Comparison of ENCODE assay signal across 1 fruit fly cellular context in genomic region chr3L:270760-271500, dm6.
A peak's percentile ranks its signal among the peaks of the same experiment; 100 is the strongest.
TF ChIP-seq lines count a peak whose summit lies in the region.

miple2 (plus strand) TSS chr3L:271200.

TF ChIP-seq in whole organism, embryonic, 481 proteins besides CTCF, POLR2A, EP300 and RAD21 (continued from another document and continues in another):
- TF ChIP-seq ase (GFP tag; IDR thresholded peaks at IDR 0.05; lab: Robert Waterston, UW) (no peak), CG12219 (GFP tag; optimal IDR thresholded peaks at IDR 0.05; lab: Kevin White, UChicago) (no peak), slou (GFP tag; optimal IDR thresholded peaks at IDR 0.05; lab: Kevin White, UChicago) (no peak), Scr (GFP tag; IDR thresholded peaks at IDR 0.05; lab: Robert Waterston, UW; ENCODE audit: partially characterized antibody) (no peak), B-H1 (GFP tag; IDR thresholded peaks at IDR 0.05; lab: Robert Waterston, UW) (no peak), sens (GFP tag; lab: Kevin White, UChicago) (peak; percentile 84), bab2 (GFP tag; optimal IDR thresholded peaks at IDR 0.05; lab: Kevin White, UChicago) (no peak), YL-1 (GFP tag; optimal IDR thresholded peaks at IDR 0.05; lab: Kevin White, UChicago) (peak; percentile 4), CG8478 (optimal IDR thresholded peaks at IDR 0.05; lab: Kevin White, UChicago) (no peak), nau (GFP tag; optimal IDR thresholded peaks at IDR 0.05; lab: Kevin White, UChicago) (no peak), ranshi (GFP tag; IDR thresholded peaks at IDR 0.05; lab: Robert Waterston, UW) (no peak), NC2α (GFP tag; optimal IDR thresholded peaks at IDR 0.05; lab: Kevin White, UChicago) (no peak), CG1792 (GFP tag; optimal IDR thresholded peaks at IDR 0.05; lab: Kevin White, UChicago) (peak; percentile 40), ewg (GFP tag; optimal IDR thresholded peaks at IDR 0.05; lab: Kevin White, UChicago) (no peak), CG8359 (GFP tag; optimal IDR thresholded peaks at IDR 0.05; lab: Kevin White, UChicago; ENCODE audit: borderline replicate concordance) (no peak), Fer1 (GFP tag; optimal IDR thresholded peaks at IDR 0.05; lab: Kevin White, UChicago) (peak; percentile 56), CG1603 (tag; optimal IDR thresholded peaks at IDR 0.05; lab: Kevin White, UChicago) (peak; percentile 8), sug (tag; optimal IDR thresholded peaks at IDR 0.05; lab: Kevin White, UChicago) (peak; percentile 37), dan (GFP tag; IDR thresholded peaks at IDR 0.05; lab: Robert Waterston, UW) (no peak), vvl (GFP tag; IDR thresholded peaks at IDR 0.05; lab: Robert Waterston, UW) (no peak), vfl (GFP tag; optimal IDR thresholded peaks at IDR 0.05; lab: Kevin White, UChicago) (no peak), Usf (GFP tag; optimal IDR thresholded peaks at IDR 0.05; lab: Kevin White, UChicago) (no peak), CG4282 (GFP tag; optimal IDR thresholded peaks at IDR 0.05; lab: Kevin White, UChicago) (no peak), CG17912 (GFP tag; optimal IDR thresholded peaks at IDR 0.05; lab: Kevin White, UChicago) (peak; percentile 55), dysf (GFP tag; IDR thresholded peaks at IDR 0.05; lab: Robert Waterston, UW) (no peak), org-1 (GFP tag; optimal IDR thresholded peaks at IDR 0.05; lab: Kevin White, UChicago) (peak; percentile 54), gfzf (GFP tag; optimal IDR thresholded peaks at IDR 0.05; lab: Kevin White, UChicago) (no peak), H2.0 (GFP tag; IDR thresholded peaks at IDR 0.05; lab: Robert Waterston, UW) (no peak), pfk (GFP tag; optimal IDR thresholded peaks at IDR 0.05; lab: Kevin White, UChicago) (peak; percentile 66), ara (GFP tag; IDR thresholded peaks at IDR 0.05; lab: Robert Waterston, UW) (peak; percentile 53; the same call in 1 of the 2 replicates), CG9215 (GFP tag; IDR thresholded peaks at IDR 0.05; lab: Robert Waterston, UW) (no peak), BtbVII (GFP tag; optimal IDR thresholded peaks at IDR 0.05; lab: Kevin White, UChicago) (peak; percentile 35), Dll (GFP tag; IDR thresholded peaks at IDR 0.05; lab: Robert Waterston, UW; ENCODE audit: partially characterized antibody) (no peak), trh (GFP tag; optimal IDR thresholded peaks at IDR 0.05; lab: Kevin White, UChicago) (peak; percentile 12), Hsf (GFP tag; optimal IDR thresholded peaks at IDR 0.05; lab: Kevin White, UChicago) (peak; percentile 50), CG6654 (GFP tag; optimal IDR thresholded peaks at IDR 0.05; lab: Kevin White, UChicago) (no peak), CG31388 (GFP tag; optimal IDR thresholded peaks at IDR 0.05; lab: Kevin White, UChicago) (no peak), Dp (GFP tag; optimal IDR thresholded peaks at IDR 0.05; lab: Kevin White, UChicago) (no peak), Gug (GFP tag; IDR thresholded peaks at IDR 0.05; lab: Robert Waterston, UW) (no peak), PHDP (tag; optimal IDR thresholded peaks at IDR 0.05; lab: Kevin White, UChicago) (peak; percentile 53), wor (GFP tag; IDR thresholded peaks at IDR 0.05; lab: Robert Waterston, UW) (no peak), CG15011 (GFP tag; optimal IDR thresholded peaks at IDR 0.05; lab: Kevin White, UChicago) (peak; percentile 37), amos (GFP tag; IDR thresholded peaks at IDR 0.05; lab: Robert Waterston, UW; ENCODE audit: partially characterized antibody) (no peak; the same call in 1 of the 2 replicates), CG3847 (GFP tag; IDR thresholded peaks at IDR 0.05; lab: Robert Waterston, UW) (no peak), hb (GFP tag; IDR thresholded peaks at IDR 0.05; lab: Robert Waterston, UW; ENCODE audit: partially characterized antibody) (no peak), CG14441 (GFP tag; IDR thresholded peaks at IDR 0.05; lab: Robert Waterston, UW) (0 out of 2 replicates have a peak, but pooled peaks have one; percentile 14), CG17361 (GFP tag; IDR thresholded peaks at IDR 0.05; lab: Robert Waterston, UW) (peak; percentile 71; the same call in 2 of the 3 replicates), tx (GFP tag; optimal IDR thresholded peaks at IDR 0.05; lab: Kevin White, UChicago) (peak; percentile 24), Sox100B (GFP tag; optimal IDR thresholded peaks at IDR 0.05; lab: Kevin White, UChicago) (no peak), CG1832 (GFP tag; optimal IDR thresholded peaks at IDR 0.05; lab: Kevin White, UChicago) (no peak), Xrp1 (GFP tag; IDR thresholded peaks at IDR 0.05; lab: Robert Waterston, UW) (peak; percentile 60), NK7.1 (GFP tag; optimal IDR thresholded peaks at IDR 0.05; lab: Kevin White, UChicago) (no peak), Rx (GFP tag; IDR thresholded peaks at IDR 0.05; lab: Robert Waterston, UW) (no peak), Poxn (GFP tag; IDR thresholded peaks at IDR 0.05; lab: Robert Waterston, UW) (no peak), CG32767 (GFP tag; IDR thresholded peaks at IDR 0.05; lab: Robert Waterston, UW) (peak; percentile 88), Spps (tag; optimal IDR thresholded peaks at IDR 0.05; lab: Kevin White, UChicago) (peak; percentile 6), cg (GFP tag; optimal IDR thresholded peaks at IDR 0.05; lab: Kevin White, UChicago) (peak; percentile 91), grau (tag; optimal IDR thresholded peaks at IDR 0.05; lab: Kevin White, UChicago) (peak; percentile 41), HLH4C (GFP tag; IDR thresholded peaks at IDR 0.05; lab: Robert Waterston, UW; ENCODE audit: partially characterized antibody) (no peak), CG10267 (tag; optimal IDR thresholded peaks at IDR 0.05; lab: Kevin White, UChicago) (peak; percentile 15), CG6854 (GFP tag; optimal IDR thresholded peaks at IDR 0.05; lab: Kevin White, UChicago) (peak; percentile 31), CG1024 (GFP tag; IDR thresholded peaks at IDR 0.05; lab: Robert Waterston, UW) (0 out of 2 replicates have a peak, but pooled peaks have one; percentile 26), gcm2 (GFP tag; optimal IDR thresholded peaks at IDR 0.05; lab: Kevin White, UChicago) (peak; percentile 4), her (GFP tag; optimal IDR thresholded peaks at IDR 0.05; lab: Kevin White, UChicago) (no peak), CG4820 (GFP tag; optimal IDR thresholded peaks at IDR 0.05; lab: Kevin White, UChicago) (peak; percentile 38), Hey (tag; optimal IDR thresholded peaks at IDR 0.05; lab: Kevin White, UChicago) (peak; percentile 23), Ssrp (tag; optimal IDR thresholded peaks at IDR 0.05; lab: Kevin White, UChicago) (peak; percentile 35), CHES-1-like (GFP tag; optimal IDR thresholded peaks at IDR 0.05; lab: Kevin White, UChicago) (peak; percentile 6), odd (GFP tag; optimal IDR thresholded peaks at IDR 0.05; lab: Kevin White, UChicago) (peak; percentile 54), CG6813 (GFP tag; optimal IDR thresholded peaks at IDR 0.05; lab: Kevin White, UChicago) (peak; percentile 65), stwl (tag; optimal IDR thresholded peaks at IDR 0.05; lab: Kevin White, UChicago) (no peak), CG11398 (GFP tag; optimal IDR thresholded peaks at IDR 0.05; lab: Kevin White, UChicago) (peak; percentile 71), CG31224 (GFP tag; IDR thresholded peaks at IDR 0.05; lab: Robert Waterston, UW) (no peak), CG12299 (tag; optimal IDR thresholded peaks at IDR 0.05; lab: Kevin White, UChicago) (peak; percentile 5), exex (tag; optimal IDR thresholded peaks at IDR 0.05; lab: Kevin White, UChicago) (peak; percentile 65), pzg (GFP tag; optimal IDR thresholded peaks at IDR 0.05; lab: Kevin White, UChicago) (no peak), Bteb2 (GFP tag; optimal IDR thresholded peaks at IDR 0.05; lab: Kevin White, UChicago) (peak; percentile 38), so (GFP tag; IDR thresholded peaks at IDR 0.05; lab: Robert Waterston, UW) (no peak), Sry-δ (GFP tag; optimal IDR thresholded peaks at IDR 0.05; lab: Kevin White, UChicago) (no peak), MBD-R2 (GFP tag; IDR thresholded peaks at IDR 0.05; lab: Robert Waterston, UW) (no peak), CG9932 (GFP tag; IDR thresholded peaks at IDR 0.05; lab: Robert Waterston, UW) (no peak), CG14667 (GFP tag; IDR thresholded peaks at IDR 0.05; lab: Robert Waterston, UW) (no peak), jing (GFP tag; optimal IDR thresholded peaks at IDR 0.05; lab: Kevin White, UChicago) (no peak), CG6272 (GFP tag; IDR thresholded peaks at IDR 0.05; lab: Robert Waterston, UW) (no peak), peb (GFP tag; IDR thresholded peaks at IDR 0.05; lab: Robert Waterston, UW) (no peak), CG34422 (GFP tag; IDR thresholded peaks at IDR 0.05; lab: Robert Waterston, UW) (no peak), ab (GFP tag; optimal IDR thresholded peaks at IDR 0.05; lab: Kevin White, UChicago) (no peak), Mrtf (GFP tag; IDR thresholded peaks at IDR 0.05; lab: Robert Waterston, UW) (no peak), Sry-β (GFP tag; optimal IDR thresholded peaks at IDR 0.05; lab: Kevin White, UChicago) (peak; percentile 44), Atf3 (GFP tag; optimal IDR thresholded peaks at IDR 0.05; lab: Kevin White, UChicago) (no peak), D19B (GFP tag; optimal IDR thresholded peaks at IDR 0.05; lab: Kevin White, UChicago) (peak; percentile 4), CG8281 (tag; optimal IDR thresholded peaks at IDR 0.05; lab: Kevin White, UChicago) (peak; percentile 15), CG4730 (GFP tag; IDR thresholded peaks at IDR 0.05; lab: Robert Waterston, UW) (no peak), emc (GFP tag; optimal IDR thresholded peaks at IDR 0.05; lab: Kevin White, UChicago) (no peak), CG3838 (GFP tag; optimal IDR thresholded peaks at IDR 0.05; lab: Kevin White, UChicago) (no peak), CG15514 (GFP tag; optimal IDR thresholded peaks at IDR 0.05; lab: Kevin White, UChicago) (no peak), Atf6 (GFP tag; IDR thresholded peaks at IDR 0.05; lab: Robert Waterston, UW) (peak; percentile 10; the same call in 1 of the 2 replicates), prd (optimal IDR thresholded peaks at IDR 0.05; lab: Kevin White, UChicago) (no peak), prd (GFP tag; IDR thresholded peaks at IDR 0.05; lab: Robert Waterston, UW) (peak; percentile 44; the same call in 1 of the 3 replicates), seq (GFP tag; IDR thresholded peaks at IDR 0.05; lab: Robert Waterston, UW) (no peak), klu (GFP tag; IDR thresholded peaks at IDR 0.05; lab: Robert Waterston, UW) (no peak), eve (GFP tag; optimal IDR thresholded peaks at IDR 0.05; lab: Kevin White, UChicago) (no peak), CG18262 (tag; optimal IDR thresholded peaks at IDR 0.05; lab: Kevin White, UChicago) (peak; percentile 73), CG3726 (GFP tag; IDR thresholded peaks at IDR 0.05; lab: Robert Waterston, UW) (no peak), Ravus (GFP tag; IDR thresholded peaks at IDR 0.05; lab: Robert Waterston, UW) (no peak), CG11696 (GFP tag; IDR thresholded peaks at IDR 0.05; lab: Robert Waterston, UW) (no peak), Dad (GFP tag; optimal IDR thresholded peaks at IDR 0.05; lab: Kevin White, UChicago) (no peak), CG12659 (GFP tag; optimal IDR thresholded peaks at IDR 0.05; lab: Kevin White, UChicago) (peak; percentile 52), grn (GFP tag; optimal IDR thresholded peaks at IDR 0.05; lab: Kevin White, UChicago) (peak; percentile 84), CG43689 (GFP tag; IDR thresholded peaks at IDR 0.05; lab: Robert Waterston, UW) (no peak), az2 (GFP tag; optimal IDR thresholded peaks at IDR 0.05; lab: Kevin White, UChicago) (peak; percentile 35), CG13296 (GFP tag; optimal IDR thresholded peaks at IDR 0.05; lab: Kevin White, UChicago) (peak; percentile 32), Hr39 (optimal IDR thresholded peaks at IDR 0.05; lab: Kevin White, UChicago) (no peak), HmgZ (tag; optimal IDR thresholded peaks at IDR 0.05; lab: Kevin White, UChicago) (no peak), unpg (GFP tag; optimal IDR thresholded peaks at IDR 0.05; lab: Kevin White, UChicago) (peak; percentile 25), Kr (GFP tag; optimal IDR thresholded peaks at IDR 0.05; lab: Kevin White, UChicago) (peak; percentile 51), gsb (GFP tag; IDR thresholded peaks at IDR 0.05; lab: Robert Waterston, UW) (no peak), Blimp-1 (GFP tag; optimal IDR thresholded peaks at IDR 0.05; lab: Kevin White, UChicago) (no peak), CG16813 (GFP tag; IDR thresholded peaks at IDR 0.05; lab: Robert Waterston, UW; ENCODE audit: partially characterized antibody) (no peak), Doc3 (GFP tag; IDR thresholded peaks at IDR 0.05; lab: Robert Waterston, UW; ENCODE audit: partially characterized antibody) (no peak), scrt (GFP tag; optimal IDR thresholded peaks at IDR 0.05; lab: Kevin White, UChicago) (peak; percentile 11), fd64A (GFP tag; optimal IDR thresholded peaks at IDR 0.05; lab: Kevin White, UChicago) (peak; percentile 70), CG34376 (GFP tag; optimal IDR thresholded peaks at IDR 0.05; lab: Kevin White, UChicago) (peak; percentile 69), Doc2 (GFP tag; IDR thresholded peaks at IDR 0.05; lab: Robert Waterston, UW) (no peak), CG17385 (GFP tag; optimal IDR thresholded peaks at IDR 0.05; lab: Kevin White, UChicago) (peak; percentile 52), sc (optimal IDR thresholded peaks at IDR 0.05; lab: Kevin White, UChicago) (no peak), sc (GFP tag; optimal IDR thresholded peaks at IDR 0.05; lab: Kevin White, UChicago) (peak; percentile 64), Awh (GFP tag; IDR thresholded peaks at IDR 0.05; lab: Robert Waterston, UW) (0 out of 2 replicates have a peak, but pooled peaks have one; percentile 31), tup (GFP tag; optimal IDR thresholded peaks at IDR 0.05; lab: Kevin White, UChicago) (no peak), Sox102F (GFP tag; optimal IDR thresholded peaks at IDR 0.05; lab: Kevin White, UChicago) (no peak), ATbp (GFP tag; optimal IDR thresholded peaks at IDR 0.05; lab: Kevin White, UChicago) (peak; percentile 42), CG8765 (GFP tag; IDR thresholded peaks at IDR 0.05; lab: Robert Waterston, UW) (no peak), pnt (GFP tag; optimal IDR thresholded peaks at IDR 0.05; lab: Kevin White, UChicago) (no peak), CG13775 (GFP tag; optimal IDR thresholded peaks at IDR 0.05; lab: Kevin White, UChicago) (peak; percentile 42), aop (GFP tag; IDR thresholded peaks at IDR 0.05; lab: Robert Waterston, UW) (no peak), C15 (GFP tag; IDR thresholded peaks at IDR 0.05; lab: Robert Waterston, UW) (no peak), CG7928 (GFP tag; optimal IDR thresholded peaks at IDR 0.05; lab: Kevin White, UChicago) (no peak)
